Worm (Caenorhabditis elegans) whole organism, L4 larva: ENCODE measurements around the gene srt-24.

Experiments used
- D1046.2 ChIP-seq: fragments of 200-800 bp; sonication (Bioruptor generic); IDR thresholded peaks from 2 replicates; pipeline ENCODE4 v1.3.6; 2022; ENCODE audit warnings: missing genetic modification characterization, missing compliant biosample characterization
- F10B5.3 ChIP-seq: sonication (generic microtip); optimal IDR thresholded peaks from 2 replicates; lab custom pipeline; 2016; ENCODE audit warnings: mild to moderate bottlenecking, missing genetic modification characterization, missing compliant biosample characterization
- F37D6.2 ChIP-seq: sonication (generic microtip); optimal IDR thresholded peaks from 2 replicates; lab custom pipeline; 2016; ENCODE audit warnings: mild to moderate bottlenecking, missing genetic modification characterization, missing compliant biosample characterization
- F44E2.7 ChIP-seq: fragments of 200-800 bp; sonication (Bioruptor generic); IDR thresholded peaks from 2 replicates; pipeline ENCODE4 v2.1.2; 2022; ENCODE audit warnings: missing genetic modification characterization, missing compliant biosample characterization
- F49E8.2 ChIP-seq: sonication (generic microtip); optimal IDR thresholded peaks from 2 replicates; lab custom pipeline; 2016; ENCODE audit warnings: missing compliant biosample characterization, mild to moderate bottlenecking, missing genetic modification characterization, borderline replicate concordance
- Y48G9A.11 ChIP-seq: fragments of 200-800 bp; sonication (Bioruptor generic); IDR thresholded peaks from 2 replicates; pipeline ENCODE4 v1.3.6; 2022; ENCODE audit warnings: missing genetic modification reagents, missing genetic modification characterization, missing compliant biosample characterization
- Y5F2A.4 ChIP-seq: fragments of 200-800 bp; sonication (Bioruptor generic); optimal IDR thresholded peaks from 2 replicates; lab custom pipeline; 2018; ENCODE audit warnings: mild to moderate bottlenecking, missing genetic modification characterization, missing compliant biosample characterization
- ZK546.5 ChIP-seq, 2 experiments: sonication (generic microtip); optimal IDR thresholded peaks; 2 replicates each; lab custom pipeline; 2017; ENCODE audit warnings: missing biosample characterization in 2 of 2, missing genetic modification characterization in 2 of 2
- ceh-44 ChIP-seq: fragments of 200-800 bp; sonication (Bioruptor generic); IDR thresholded peaks from 2 replicates; pipeline ENCODE4 v1.3.6; 2022; ENCODE audit warnings: missing genetic modification reagents, missing genetic modification characterization, missing compliant biosample characterization
- ceh-62 ChIP-seq: sonication (generic microtip); optimal IDR thresholded peaks from 2 replicates; lab custom pipeline; 2017; ENCODE audit warnings: missing biosample characterization, missing genetic modification characterization
- ceh-82 ChIP-seq: sonication (generic microtip); optimal IDR thresholded peaks from 2 replicates; lab custom pipeline; 2017; ENCODE audit warnings: missing biosample characterization, missing genetic modification characterization
- cey-2 ChIP-seq: sonication (generic microtip); optimal IDR thresholded peaks from 3 replicates; lab custom pipeline; 2017; ENCODE audit warnings: missing genetic modification characterization, mild to moderate bottlenecking, missing compliant biosample characterization, antibody characterized with exemption, borderline replicate concordance; ENCODE audit not compliant: insufficient read depth
- dmd-8 ChIP-seq: fragments of 200-800 bp; sonication (Bioruptor generic); IDR thresholded peaks from 2 replicates; pipeline ENCODE4 v1.3.6; 2022; ENCODE audit warnings: missing genetic modification characterization, missing compliant biosample characterization
- dve-1 ChIP-seq: sonication (generic microtip); optimal IDR thresholded peaks from 2 replicates; lab custom pipeline; 2017; ENCODE audit warnings: antibody characterized with exemption, mild to moderate bottlenecking, missing genetic modification characterization, missing compliant biosample characterization; ENCODE audit not compliant: insufficient read depth
- egl-27 ChIP-seq: sonication (generic microtip); optimal IDR thresholded peaks from 3 replicates; lab custom pipeline; 2017; ENCODE audit warnings: missing biosample characterization, missing genetic modification reagents, missing genetic modification characterization
- fos-1 ChIP-seq: fragments of 150-350 bp; optimal IDR thresholded peaks from 2 replicates; lab custom pipeline; 2014; ENCODE audit warnings: missing biosample characterization, missing genetic modification characterization
- hlh-30 ChIP-seq: sonication (generic microtip); optimal IDR thresholded peaks from 2 replicates; lab custom pipeline; 2017; ENCODE audit warnings: antibody characterized with exemption, mild to moderate bottlenecking, missing genetic modification characterization, missing compliant biosample characterization; ENCODE audit not compliant: insufficient read depth
- lim-7 ChIP-seq: fragments of 200-800 bp; sonication (Bioruptor generic); IDR thresholded peaks from 2 replicates; pipeline ENCODE4 v1.3.6; 2022; ENCODE audit warnings: missing genetic modification characterization, missing compliant biosample characterization
- lin-1 ChIP-seq: fragments of 200-800 bp; sonication (Bioruptor generic); IDR thresholded peaks from 2 replicates; pipeline ENCODE4 v1.3.6; 2022; ENCODE audit warnings: missing genetic modification reagents, missing genetic modification characterization, missing compliant biosample characterization
- lin-13 ChIP-seq: fragments of 150-350 bp; optimal IDR thresholded peaks from 2 replicates; lab custom pipeline; 2014; ENCODE audit warnings: missing biosample characterization, missing genetic modification reagents, missing genetic modification characterization
- lin-38 ChIP-seq: fragments of 200-800 bp; sonication (Bioruptor generic); IDR thresholded peaks from 2 replicates; pipeline ENCODE4 v1.3.6; 2022; ENCODE audit warnings: missing genetic modification reagents, missing genetic modification characterization, missing compliant biosample characterization
- lsy-2 ChIP-seq, 2 experiments: fragments of 150-350 bp in 1 of 2; sonication (generic microtip) in 1 of 2; optimal IDR thresholded peaks; 2 replicates each; lab custom pipeline; 2014 to 2017; ENCODE audit warnings: missing biosample characterization in 2 of 2, missing genetic modification characterization in 2 of 2
- nhr-11 ChIP-seq: fragments of 150-350 bp; optimal IDR thresholded peaks from 2 replicates; lab custom pipeline; 2014; ENCODE audit warnings: missing biosample characterization, missing genetic modification characterization
- nhr-42 ChIP-seq: fragments of 200-800 bp; sonication (Bioruptor generic); IDR thresholded peaks from 2 replicates; pipeline ENCODE4 v1.3.6; 2022; ENCODE audit warnings: missing genetic modification characterization, missing compliant biosample characterization
- nhr-6 ChIP-seq: fragments of 150-350 bp; optimal IDR thresholded peaks from 2 replicates; lab custom pipeline; 2014; ENCODE audit warnings: missing biosample characterization, missing genetic modification characterization
- pqm-1 ChIP-seq: sonication (generic microtip); optimal IDR thresholded peaks from 2 replicates; lab custom pipeline; 2017; ENCODE audit warnings: missing biosample characterization, missing genetic modification characterization
- rbr-2 ChIP-seq: sonication (generic microtip); optimal IDR thresholded peaks from 2 replicates; lab custom pipeline; 2016; ENCODE audit warnings: missing genotype, missing genetic modification characterization, missing compliant biosample characterization
- sdz-12 ChIP-seq: fragments of 200-800 bp; sonication (Bioruptor generic); optimal IDR thresholded peaks from 2 replicates; lab custom pipeline; 2018; ENCODE audit warnings: mild to moderate bottlenecking, missing genetic modification characterization, missing compliant biosample characterization
- set-16 ChIP-seq: fragments of 200-800 bp; sonication (Bioruptor generic); IDR thresholded peaks from 2 replicates; pipeline ENCODE4 v1.3.6; 2022; ENCODE audit warnings: missing genetic modification reagents, missing genetic modification characterization, missing compliant biosample characterization
- snpc-1.2 ChIP-seq: fragments of 200-800 bp; sonication (Bioruptor generic); IDR thresholded peaks from 2 replicates; pipeline ENCODE4 v1.3.6; 2022; ENCODE audit warnings: missing genetic modification reagents, missing genetic modification characterization, missing compliant biosample characterization
- snpc-4 ChIP-seq: fragments of 150-350 bp; optimal IDR thresholded peaks from 2 replicates; lab custom pipeline; 2014; ENCODE audit warnings: missing biosample characterization, missing genetic modification characterization
- tag-97 ChIP-seq: fragments of 200-800 bp; sonication (Bioruptor generic); IDR thresholded peaks from 2 replicates; pipeline ENCODE4 v1.3.6; 2022; ENCODE audit warnings: missing genetic modification characterization, missing compliant biosample characterization
- unc-130 ChIP-seq: sonication (generic microtip); optimal IDR thresholded peaks from 2 replicates; lab custom pipeline; 2016; ENCODE audit warnings: missing genetic modification reagents, missing genetic modification characterization, missing compliant biosample characterization
- unc-39 ChIP-seq: sonication (generic microtip); optimal IDR thresholded peaks from 2 replicates; lab custom pipeline; 2017; ENCODE audit warnings: missing biosample characterization, missing genetic modification characterization
- zip-2 ChIP-seq: fragments of 150-350 bp; optimal IDR thresholded peaks from 2 replicates; lab custom pipeline; 2014; ENCODE audit warnings: missing biosample characterization, missing genetic modification characterization

The srt-24 gene

DNA sequence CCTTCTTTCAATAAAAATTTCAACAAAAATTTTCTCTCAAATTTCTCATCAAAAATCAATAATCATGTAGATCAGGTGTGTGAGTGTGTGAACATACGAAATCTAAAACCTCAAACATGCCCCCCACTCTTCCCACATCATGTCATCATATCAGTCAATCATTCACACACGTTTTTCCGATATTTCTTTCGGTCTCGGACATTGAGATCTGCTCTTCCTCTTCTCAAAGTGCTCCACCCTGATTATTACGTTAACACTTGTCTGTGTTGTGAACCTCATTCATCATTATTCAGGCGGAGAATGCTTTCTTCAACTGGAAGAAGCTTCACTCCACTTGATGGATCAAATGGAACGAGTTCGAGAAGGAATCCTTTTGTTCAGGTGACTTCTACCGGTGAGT is 5.6 kb upstream of the srt-24 start, which contains the start of gene kvs-5:
Gene kvs-5, plus strand, starts transcription at position 301 of the 400 bp plus-strand sequence.
- TF ChIP-seq ZK546.5 (tag; optimal IDR thresholded peaks at IDR 0.05; lab: Kevin White, UChicago), result no peak
- TF ChIP-seq F37D6.2 (tag; lab: Kevin White, UChicago), result no peak
- no peak for TF ChIP-seq nhr-6 (tag; lab: Kevin White, UChicago)
- no peak for TF ChIP-seq hlh-30 (tag; lab: Kevin White, UChicago)
- no peak for TF ChIP-seq F44E2.7 (GFP tag; lab: Robert Waterston, UW)
- no peak for TF ChIP-seq unc-39 (tag; lab: Kevin White, UChicago)
- TF ChIP-seq rbr-2 (tag; lab: Kevin White, UChicago), result no peak
- no peak for TF ChIP-seq sdz-12
- no peak for TF ChIP-seq cey-2 (tag; lab: Kevin White, UChicago)
- no peak for TF ChIP-seq snpc-4
- TF ChIP-seq, all 104 proteins: peak for 0

DNA sequence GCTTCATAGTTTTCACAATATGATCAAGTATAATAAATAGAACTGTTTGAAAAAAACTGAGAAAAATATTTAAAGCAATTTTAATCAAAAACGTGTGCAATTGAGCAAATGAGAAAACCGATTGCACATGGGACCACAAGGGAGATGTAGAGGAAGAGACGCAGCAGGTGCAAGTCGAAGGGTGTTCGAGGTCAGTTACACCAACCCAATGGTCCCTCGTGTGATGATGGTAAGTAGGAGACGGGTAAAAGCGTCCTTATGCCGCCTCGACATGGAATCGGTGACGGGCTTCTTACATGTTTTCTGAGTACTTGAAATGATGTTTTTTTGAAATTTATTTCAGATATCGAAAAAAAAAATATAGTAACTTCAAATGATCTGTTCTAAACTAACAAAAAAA is 2.7 kb downstream of the srt-24 start, which contains the start of gene Y55F3C.9:
Gene Y55F3C.9, minus strand, starts transcription at position 101 of the 400 bp plus-strand sequence.
- no peak for TF ChIP-seq dmd-8 (GFP tag; lab: Robert Waterston, UW)
- TF ChIP-seq tag-97 (GFP tag; lab: Robert Waterston, UW), result no peak
- no peak for TF ChIP-seq D1046.2 (GFP tag; lab: Robert Waterston, UW)
- no peak for TF ChIP-seq lin-1
- TF ChIP-seq, all 104 proteins: peak for 0

DNA sequence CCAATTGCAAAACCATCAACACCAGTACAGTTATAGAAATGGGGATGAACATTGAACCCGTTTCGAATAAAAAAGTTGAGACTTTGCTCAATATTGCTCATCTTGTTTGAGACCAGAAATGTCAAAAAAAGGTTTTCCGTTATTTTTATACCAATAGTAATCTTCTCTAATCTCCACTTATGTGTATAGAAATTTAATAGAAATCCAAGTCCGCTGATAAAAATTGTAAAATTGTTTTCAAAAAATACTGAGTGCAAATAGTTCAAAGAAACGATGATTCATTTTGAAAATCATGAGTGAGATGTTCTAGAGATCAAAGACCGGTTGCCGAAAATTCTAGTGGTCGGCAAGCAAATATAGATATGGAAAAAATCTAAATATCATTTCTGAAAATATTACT is 11.5 kb downstream of the srt-24 start, which contains the start of gene Y55F3C.10:
Gene Y55F3C.10, minus strand, starts transcription at position 101 of the 400 bp plus-strand sequence.
- no peak for TF ChIP-seq lin-1
- no peak for TF ChIP-seq ZK546.5 (tag; optimal IDR thresholded peaks at IDR 0.05; lab: Kevin White, UChicago)
- TF ChIP-seq set-16 (GFP tag; lab: Robert Waterston, UW), result no peak

DNA sequence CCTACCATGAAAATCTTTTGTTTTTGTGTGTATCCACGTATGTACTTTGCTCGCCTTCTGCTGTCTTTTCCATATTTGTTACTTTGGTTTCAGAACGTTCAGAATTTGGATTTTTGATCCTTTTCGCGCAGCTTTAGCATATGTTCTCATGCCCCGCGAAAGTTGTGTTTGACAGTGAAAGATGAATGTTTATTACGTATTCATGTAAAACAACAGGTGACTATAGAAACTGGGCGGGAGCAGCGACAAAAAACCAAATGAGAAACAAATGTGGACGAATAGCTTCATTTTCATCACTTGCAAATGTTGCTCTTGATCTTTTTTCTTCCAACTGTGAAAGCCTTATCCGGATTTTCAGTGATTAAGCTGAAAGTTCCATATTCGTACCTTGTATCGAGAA is 14.5 kb downstream of the srt-24 start, which contains the start of gene clec-164:
Gene clec-164, plus strand, starts transcription at position 301 of the 400 bp plus-strand sequence.
- TF ChIP-seq fos-1 (tag; lab: Kevin White, UChicago), result no peak
- no peak for TF ChIP-seq ceh-44 (GFP tag; lab: Robert Waterston, UW)
- TF ChIP-seq ceh-82 (tag; lab: Kevin White, UChicago), result no peak
- no peak for TF ChIP-seq F49E8.2 (tag; lab: Kevin White, UChicago)
- no peak for TF ChIP-seq lsy-2 (tag; optimal IDR thresholded peaks at IDR 0.05; lab: Kevin White, UChicago)
- no peak for TF ChIP-seq dve-1 (tag; lab: Kevin White, UChicago)
- TF ChIP-seq lin-38, result no peak
- TF ChIP-seq lin-13 (GFP tag; lab: Kevin White, UChicago), result no peak
- no peak for TF ChIP-seq lim-7 (GFP tag; lab: Robert Waterston, UW)
- no peak for TF ChIP-seq nhr-42 (GFP tag; lab: Robert Waterston, UW)
- TF ChIP-seq egl-27 (tag; lab: Kevin White, UChicago), result no peak
- TF ChIP-seq F10B5.3 (tag; lab: Kevin White, UChicago), result no peak
- TF ChIP-seq Y5F2A.4 (GFP tag; lab: Kevin White, UChicago), result no peak
- no peak for TF ChIP-seq nhr-11 (tag; lab: Kevin White, UChicago)
- TF ChIP-seq ceh-62 (tag; lab: Kevin White, UChicago), result no peak
- no peak for TF ChIP-seq Y48G9A.11 (GFP tag; lab: Robert Waterston, UW)
- TF ChIP-seq pqm-1 (tag; lab: Kevin White, UChicago), result no peak
- no peak for TF ChIP-seq unc-130
- no peak for TF ChIP-seq snpc-1.2 (GFP tag; lab: Robert Waterston, UW)
- TF ChIP-seq zip-2 (tag; lab: Kevin White, UChicago), result no peak
